Fruit fly (Drosophila melanogaster): ENCODE data around the gene CG14106.

DNA sequence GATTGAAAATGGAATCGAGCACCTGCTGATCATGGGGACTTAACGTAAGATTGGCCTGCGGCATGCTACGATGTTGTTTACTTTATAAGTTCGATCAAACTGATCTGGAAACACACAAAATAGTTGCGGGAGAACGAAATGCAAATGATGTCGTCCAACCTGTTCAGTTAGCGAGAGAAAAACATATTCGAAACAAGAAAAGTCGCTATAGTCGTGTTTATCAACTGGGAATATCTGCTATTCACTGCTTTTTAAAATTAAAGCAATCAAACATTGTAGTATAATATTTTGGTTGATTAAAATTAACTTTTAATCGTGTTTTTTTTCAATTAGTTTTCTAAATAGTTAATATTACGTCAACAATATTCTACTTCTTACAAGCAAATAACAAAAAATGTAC lies 1.1 kb upstream of the CG14106 start, which contains the start of gene CG14105:
- no peak for TF ChIP-seq br (GFP tag; optimal IDR thresholded peaks at IDR 0.05)
- no peak for TF ChIP-seq OdsH (GFP tag; optimal IDR thresholded peaks at IDR 0.05)
- no peak for TF ChIP-seq h (GFP tag; optimal IDR thresholded peaks at IDR 0.05)
- no peak for TF ChIP-seq CrebA (GFP tag; optimal IDR thresholded peaks at IDR 0.05; ENCODE audit: borderline replicate concordance)
- no peak for TF ChIP-seq CG9705 (GFP tag; optimal IDR thresholded peaks at IDR 0.05)
- TF ChIP-seq psq (GFP tag; optimal IDR thresholded peaks at IDR 0.05) = no peak
- TF ChIP-seq Hr83 (GFP tag; optimal IDR thresholded peaks at IDR 0.05; ENCODE audit: poor library complexity, severe bottlenecking) = no peak
- TF ChIP-seq sage (GFP tag; optimal IDR thresholded peaks at IDR 0.05) = no peak
